Fruit fly (Drosophila melanogaster) whole organism, embryonic: Measurements from ENCODE around the gene CG7173.

ENCODE experiments used
- C15 ChIP-seq: fragments of 200-800 bp; sonication (Bioruptor generic); IDR thresholded peaks from 3 replicates; pipeline ENCODE4 v1.3.6; 2022; ENCODE audit warnings: missing biosample characterization, missing genetic modification characterization
- CG10267 ChIP-seq: fragments of 200-800 bp; sonication (Bioruptor generic); optimal IDR thresholded peaks from 2 replicates; lab custom pipeline; 2018; ENCODE audit warnings: missing biosample characterization, mild to moderate bottlenecking, missing genetic modification characterization, moderate library complexity
- CG10321 ChIP-seq: fragments of 200-800 bp; sonication (Bioruptor generic); IDR thresholded peaks from 2 replicates; pipeline ENCODE4 v1.3.6; 2022; ENCODE audit warnings: missing biosample characterization, missing genetic modification characterization
- CG11695 ChIP-seq: fragments of 200-800 bp; sonication (Bioruptor generic); IDR thresholded peaks from 3 replicates; pipeline ENCODE4 v1.3.6; 2022; ENCODE audit warnings: missing biosample characterization, missing genetic modification characterization
- CG12071 ChIP-seq: fragments of 200-800 bp; sonication (Bioruptor generic); optimal IDR thresholded peaks from 3 replicates; lab custom pipeline; 2018; ENCODE audit warnings: missing biosample characterization, mild to moderate bottlenecking, missing genetic modification characterization
- CG12659 ChIP-seq: fragments of 200-800 bp; sonication (Bioruptor generic); optimal IDR thresholded peaks from 3 replicates; lab custom pipeline; 2017; ENCODE audit warnings: mild to moderate bottlenecking, missing biosample characterization, missing genetic modification reagents, missing genetic modification characterization
- CG14710 ChIP-seq: fragments of 200-800 bp; sonication (Bioruptor generic); optimal IDR thresholded peaks from 3 replicates; lab custom pipeline; 2019; ENCODE audit warnings: missing biosample characterization, mild to moderate bottlenecking, missing genetic modification characterization, moderate library complexity
- CG15514 ChIP-seq: fragments of 200-800 bp; sonication (Bioruptor generic); optimal IDR thresholded peaks from 3 replicates; lab custom pipeline; 2017; ENCODE audit warnings: missing biosample characterization, missing genetic modification characterization, mild to moderate bottlenecking, moderate library complexity, missing genetic modification reagents
- CG2116 ChIP-seq: fragments of 200-800 bp; sonication (Bioruptor generic); optimal IDR thresholded peaks from 3 replicates; lab custom pipeline; 2018; ENCODE audit warnings: missing biosample characterization, mild to moderate bottlenecking, missing genetic modification characterization
- CG2199 ChIP-seq: fragments of 200-800 bp; sonication (Bioruptor generic); IDR thresholded peaks from 3 replicates; pipeline ENCODE4 v1.3.6; 2022; ENCODE audit warnings: missing biosample characterization, missing genetic modification characterization
- CG2875 ChIP-seq: fragments of 200-800 bp; sonication (Bioruptor generic); optimal IDR thresholded peaks from 2 replicates; lab custom pipeline; 2017; ENCODE audit warnings: missing biosample characterization, mild to moderate bottlenecking, missing genetic modification characterization, missing genetic modification reagents
- CG2889 ChIP-seq: fragments of 200-800 bp; sonication (Bioruptor generic); IDR thresholded peaks from 3 replicates; pipeline ENCODE4 v1.3.6; 2022; ENCODE audit warnings: missing biosample characterization, missing genetic modification characterization
- CG30431 ChIP-seq: fragments of 200-800 bp; sonication (Bioruptor generic); optimal IDR thresholded peaks from 2 replicates; lab custom pipeline; 2017; ENCODE audit warnings: missing biosample characterization, missing genetic modification characterization
- CG31441 ChIP-seq: fragments of 200-800 bp; sonication (Bioruptor generic); IDR thresholded peaks from 2 replicates; pipeline ENCODE4 v1.3.6; 2022; ENCODE audit warnings: missing biosample characterization, missing genetic modification characterization
- CG42726 ChIP-seq: fragments of 200-800 bp; sonication (Bioruptor generic); IDR thresholded peaks from 2 replicates; pipeline ENCODE4 v1.3.6; 2022; ENCODE audit warnings: missing biosample characterization, missing genetic modification characterization; ENCODE audit not compliant: partially characterized antibody
- CG4282 ChIP-seq: fragments of 200-800 bp; sonication (Bioruptor generic); optimal IDR thresholded peaks from 2 replicates; lab custom pipeline; 2016; ENCODE audit warnings: missing biosample characterization, missing genetic modification characterization
- CG4404 ChIP-seq: fragments of 200-800 bp; sonication (Bioruptor generic); IDR thresholded peaks from 2 replicates; pipeline ENCODE4 v1.3.6; 2022; ENCODE audit warnings: missing biosample characterization, missing genetic modification characterization
- CG4820 ChIP-seq: fragments of 200-800 bp; sonication (Bioruptor generic); optimal IDR thresholded peaks from 3 replicates; lab custom pipeline; 2016; ENCODE audit warnings: missing biosample characterization, missing genetic modification characterization
- CG5180 ChIP-seq: fragments of 200-800 bp; sonication (Bioruptor generic); optimal IDR thresholded peaks from 3 replicates; lab custom pipeline; 2017; ENCODE audit warnings: missing biosample characterization, missing genetic modification characterization, mild to moderate bottlenecking, moderate library complexity, missing genetic modification reagents
- CG7987 ChIP-seq: fragments of 200-800 bp; sonication (Bioruptor generic); optimal IDR thresholded peaks from 2 replicates; lab custom pipeline; 2018; ENCODE audit warnings: missing biosample characterization, mild to moderate bottlenecking, missing genetic modification characterization, moderate library complexity
- CG8388 ChIP-seq: fragments of 200-800 bp; sonication (Bioruptor generic); optimal IDR thresholded peaks from 2 replicates; lab custom pipeline; 2019; ENCODE audit warnings: missing biosample characterization, mild to moderate bottlenecking, missing genetic modification characterization, moderate library complexity
- CG8478 ChIP-seq: fragments of >200 bp; optimal IDR thresholded peaks from 2 replicates; lab custom pipeline; 2018
- CG8765 ChIP-seq: fragments of 200-800 bp; sonication (Bioruptor generic); IDR thresholded peaks from 2 replicates; pipeline ENCODE4 v1.3.6; 2022; ENCODE audit warnings: missing biosample characterization, missing genetic modification characterization
- D ChIP-seq, 2 experiments: fragments of 200-800 bp in 1 of 2; fragments of >200 bp in 1 of 2; sonication (Bioruptor generic) in 1 of 2; optimal IDR thresholded peaks; 2 replicates in 1 of 2; 3 replicates in 1 of 2; lab custom pipeline; 2017; ENCODE audit warnings: mild to moderate bottlenecking in 1 of 2, missing biosample characterization in 1 of 2, missing genetic modification characterization in 1 of 2, missing genetic modification reagents in 1 of 2
- E2f2 ChIP-seq: fragments of 200-800 bp; sonication (Bioruptor generic); IDR thresholded peaks from 2 replicates; pipeline ENCODE4 v1.3.6; 2022; ENCODE audit warnings: missing biosample characterization, missing genetic modification characterization
- Fer3 ChIP-seq: fragments of 200-800 bp; sonication (Bioruptor generic); optimal IDR thresholded peaks from 2 replicates; lab custom pipeline; 2018; ENCODE audit warnings: missing biosample characterization, mild to moderate bottlenecking, missing genetic modification characterization, moderate library complexity
- Hsf ChIP-seq: fragments of 200-800 bp; sonication (Bioruptor generic); optimal IDR thresholded peaks from 3 replicates; lab custom pipeline; 2016; ENCODE audit warnings: missing biosample characterization, missing genetic modification characterization
- Meics ChIP-seq: fragments of 200-800 bp; sonication (Bioruptor generic); optimal IDR thresholded peaks from 2 replicates; lab custom pipeline; 2017; ENCODE audit warnings: missing biosample characterization, mild to moderate bottlenecking, missing genetic modification characterization
- NfI ChIP-seq: fragments of 200-800 bp; sonication (Bioruptor generic); optimal IDR thresholded peaks from 3 replicates; lab custom pipeline; 2018; ENCODE audit warnings: missing biosample characterization, mild to moderate bottlenecking, missing genetic modification characterization, moderate library complexity
- Rfx ChIP-seq: fragments of 200-800 bp; sonication (Bioruptor generic); IDR thresholded peaks from 2 replicates; pipeline ENCODE4 v1.3.6; 2022; ENCODE audit warnings: missing biosample characterization, missing genetic modification characterization
- Rx ChIP-seq: fragments of 200-800 bp; sonication (Bioruptor generic); IDR thresholded peaks from 2 replicates; pipeline ENCODE4 v1.3.6; 2022; ENCODE audit warnings: missing biosample characterization, missing genetic modification characterization
- Sry-β ChIP-seq: fragments of 200-800 bp; sonication (Bioruptor generic); optimal IDR thresholded peaks from 2 replicates; lab custom pipeline; 2018; ENCODE audit warnings: missing biosample characterization, mild to moderate bottlenecking, missing genetic modification characterization, moderate library complexity
- Sry-δ ChIP-seq: fragments of 200-800 bp; sonication (Bioruptor generic); optimal IDR thresholded peaks from 2 replicates; lab custom pipeline; 2016; ENCODE audit warnings: missing biosample characterization, missing genetic modification characterization
- TFAM ChIP-seq: fragments of 200-800 bp; sonication (Bioruptor generic); optimal IDR thresholded peaks from 2 replicates; lab custom pipeline; 2017; ENCODE audit warnings: missing biosample characterization, missing genetic modification characterization, inconsistent platforms
- Xbp1 ChIP-seq: fragments of 200-800 bp; sonication (Bioruptor generic); optimal IDR thresholded peaks from 3 replicates; lab custom pipeline; 2016; ENCODE audit warnings: missing biosample characterization, mild to moderate bottlenecking, missing genetic modification characterization
- ac ChIP-seq: fragments of 200-800 bp; sonication (Bioruptor generic); optimal IDR thresholded peaks from 3 replicates; lab custom pipeline; 2017; ENCODE audit warnings: missing biosample characterization, mild to moderate bottlenecking, missing genetic modification characterization
- amos ChIP-seq: fragments of 200-800 bp; sonication (Bioruptor generic); IDR thresholded peaks from 2 replicates; pipeline ENCODE4 v1.3.6; 2022; ENCODE audit warnings: missing biosample characterization, missing genetic modification characterization; ENCODE audit not compliant: partially characterized antibody
- bab2 ChIP-seq: fragments of 200-800 bp; sonication (Bioruptor generic); optimal IDR thresholded peaks from 2 replicates; lab custom pipeline; 2016; ENCODE audit warnings: missing biosample characterization, missing genetic modification characterization
- cas ChIP-seq: fragments of 200-800 bp; sonication (Bioruptor generic); IDR thresholded peaks from 2 replicates; pipeline ENCODE4 v1.3.6; 2022; ENCODE audit warnings: missing biosample characterization, missing genetic modification characterization
- crc ChIP-seq: fragments of 200-800 bp; sonication (Bioruptor generic); optimal IDR thresholded peaks from 2 replicates; lab custom pipeline; 2016; ENCODE audit warnings: missing biosample characterization, missing genetic modification characterization
- eyg ChIP-seq: fragments of 200-800 bp; sonication (Bioruptor generic); optimal IDR thresholded peaks from 3 replicates; lab custom pipeline; 2016; ENCODE audit warnings: missing biosample characterization, missing genetic modification characterization
- knrl ChIP-seq: fragments of 200-800 bp; sonication (Bioruptor generic); IDR thresholded peaks from 3 replicates; pipeline ENCODE4 v1.3.6; 2022; ENCODE audit warnings: missing biosample characterization, missing genetic modification characterization; ENCODE audit not compliant: partially characterized antibody
- luna ChIP-seq: fragments of 200-800 bp; sonication (Bioruptor generic); optimal IDR thresholded peaks from 2 replicates; lab custom pipeline; 2016; ENCODE audit warnings: missing biosample characterization, missing genetic modification characterization
- nmo ChIP-seq: fragments of 200-800 bp; sonication (Bioruptor generic); optimal IDR thresholded peaks from 2 replicates; lab custom pipeline; 2018; ENCODE audit warnings: missing biosample characterization, mild to moderate bottlenecking, missing genetic modification characterization, moderate library complexity
- p53 ChIP-seq: fragments of 200-800 bp; sonication (Bioruptor generic); optimal IDR thresholded peaks from 2 replicates; lab custom pipeline; 2016; ENCODE audit warnings: missing biosample characterization, missing genetic modification characterization
- pum ChIP-seq: fragments of 200-800 bp; sonication (Bioruptor generic); optimal IDR thresholded peaks from 2 replicates; lab custom pipeline; 2016; ENCODE audit warnings: missing biosample characterization, missing genetic modification characterization
- sc ChIP-seq, 3 experiments: fragments of >200 bp in 2 of 3; fragments of 200-800 bp in 1 of 3; sonication (Bioruptor generic) in 1 of 3; optimal IDR thresholded peaks; 2 replicates in 2 of 3; 3 replicates in 1 of 3; lab custom pipeline; 2017; ENCODE audit warnings: mild to moderate bottlenecking in 1 of 3, missing biosample characterization in 1 of 3, missing genetic modification characterization in 1 of 3, missing genetic modification reagents in 1 of 3
- sens ChIP-seq: fragments of 200-800 bp; sonication (Bioruptor generic); peaks from one replicate; lab custom pipeline; 2016; ENCODE audit warnings: missing biosample characterization, missing genetic modification characterization
- tll ChIP-seq, 2 experiments: fragments of 200-800 bp in 1 of 2; fragments of >200 bp in 1 of 2; sonication (Bioruptor generic) in 1 of 2; optimal IDR thresholded peaks; 2 replicates each; lab custom pipeline; 2017 to 2019; ENCODE audit warnings: missing biosample characterization in 2 of 2, missing genetic modification characterization in 2 of 2, mild to moderate bottlenecking in 1 of 2, moderate library complexity in 1 of 2
- tup ChIP-seq: fragments of 200-800 bp; sonication (Bioruptor generic); optimal IDR thresholded peaks from 2 replicates; lab custom pipeline; 2016; ENCODE audit warnings: missing biosample characterization, mild to moderate bottlenecking, missing genetic modification characterization, moderate library complexity
- wek ChIP-seq: fragments of 200-800 bp; sonication (Bioruptor generic); optimal IDR thresholded peaks from 3 replicates; lab custom pipeline; 2018; ENCODE audit warnings: missing biosample characterization, mild to moderate bottlenecking, missing genetic modification characterization, moderate library complexity

Gene CG7173

DNA sequence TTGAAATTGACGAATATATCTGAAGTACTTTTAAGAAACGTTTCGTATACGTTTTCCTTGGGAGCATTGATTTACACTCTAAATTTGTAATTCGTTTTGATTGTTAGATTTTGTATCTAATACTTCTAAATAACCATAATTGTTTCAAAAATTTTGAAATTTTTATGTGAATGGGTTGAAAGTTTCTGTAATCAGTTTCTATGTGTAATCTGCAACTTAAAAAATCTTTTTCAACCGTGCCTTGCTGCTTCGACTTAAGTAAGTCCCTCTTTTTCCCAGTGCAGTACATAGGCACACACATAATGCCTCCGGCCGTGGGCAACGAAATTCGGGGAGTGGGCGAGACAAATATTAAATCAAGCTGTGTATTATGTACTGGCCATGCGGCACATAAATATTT lies 27.4 kb upstream of the CG7173 start (continued):
- TF ChIP-seq CG5180 (no peak), cas (GFP tag; lab: Robert Waterston, UW) (no peak), CG12659 (GFP tag; lab: Kevin White, UChicago) (no peak), tup (GFP tag; lab: Kevin White, UChicago) (no peak), CG14710 (tag; lab: Kevin White, UChicago) (peak; percentile 35), amos (GFP tag; lab: Robert Waterston, UW) (no peak), Sry-β (GFP tag; lab: Kevin White, UChicago) (no peak), CG4820 (peak; percentile 6), Rfx (no peak), nmo (GFP tag; lab: Kevin White, UChicago) (peak; percentile 5), CG30431 (GFP tag; lab: Kevin White, UChicago) (no peak), Xbp1 (GFP tag; lab: Kevin White, UChicago) (no peak), ac (no peak), CG11695 (no peak), Hsf (GFP tag; lab: Kevin White, UChicago) (no peak), pum (no peak), CG2875 (no peak), crc (GFP tag; lab: Kevin White, UChicago) (no peak), C15 (GFP tag; lab: Robert Waterston, UW) (no peak), CG2199 (GFP tag; lab: Robert Waterston, UW) (no peak), E2f2 (GFP tag; lab: Robert Waterston, UW) (no peak), NfI (no peak), CG7987 (no peak), sc (optimal IDR thresholded peaks at IDR 0.05; lab: Kevin White, UChicago) (no peak), sc (GFP tag; optimal IDR thresholded peaks at IDR 0.05; lab: Kevin White, UChicago) (no peak), CG10267 (tag; lab: Kevin White, UChicago) (peak; percentile 23), CG42726 (GFP tag; lab: Robert Waterston, UW) (no peak), tll (GFP tag; optimal IDR thresholded peaks at IDR 0.05; lab: Kevin White, UChicago) (no peak), CG8765 (GFP tag; lab: Robert Waterston, UW) (no peak), CG31441 (GFP tag; lab: Robert Waterston, UW) (no peak), p53 (GFP tag; lab: Kevin White, UChicago) (no peak), Sry-δ (GFP tag; lab: Kevin White, UChicago) (no peak), CG2116 (GFP tag; lab: Kevin White, UChicago) (no peak), sens (GFP tag; lab: Kevin White, UChicago) (peak; percentile 75), TFAM (no peak), D (optimal IDR thresholded peaks at IDR 0.05; lab: Kevin White, UChicago) (no peak), D (GFP tag; optimal IDR thresholded peaks at IDR 0.05; lab: Kevin White, UChicago) (peak; percentile 1), CG4282 (GFP tag; lab: Kevin White, UChicago) (no peak), knrl (no peak), bab2 (GFP tag; lab: Kevin White, UChicago) (no peak), CG2889 (GFP tag; lab: Robert Waterston, UW) (no peak), Rx (GFP tag; lab: Robert Waterston, UW) (no peak), CG15514 (GFP tag; lab: Kevin White, UChicago) (no peak), wek (GFP tag; lab: Kevin White, UChicago) (no peak), CG4404 (GFP tag; lab: Robert Waterston, UW) (peak; percentile 8; the same call in 1 of the 2 replicates), CG12071 (GFP tag; lab: Kevin White, UChicago) (no peak), eyg (GFP tag; lab: Kevin White, UChicago) (no peak), CG8478 (lab: Kevin White, UChicago) (no peak), Fer3 (no peak), CG8388 (GFP tag; lab: Kevin White, UChicago) (peak; percentile 0), CG10321 (GFP tag; lab: Robert Waterston, UW) (no peak), Meics (GFP tag; lab: Kevin White, UChicago) (no peak), luna (no peak)
